Worm (Caenorhabditis elegans) whole organism, L2 larva: Measurements from ENCODE around the gene rsu-1.

Experiments used
- C34F6.9 ChIP-seq: fragments of 150-350 bp; optimal IDR thresholded peaks from 2 replicates; lab custom pipeline; 2014; ENCODE audit warnings: missing biosample characterization, missing genetic modification characterization
- F13H6.1 ChIP-seq: sonication (generic microtip); optimal IDR thresholded peaks from 2 replicates; lab custom pipeline; 2016; ENCODE audit warnings: missing genetic modification characterization, missing compliant biosample characterization
- R02D3.7 ChIP-seq: fragments of 150-350 bp; optimal IDR thresholded peaks from 2 replicates; lab custom pipeline; 2014; ENCODE audit warnings: missing biosample characterization, missing genetic modification characterization
- Y55F3AM.14 ChIP-seq: fragments of 200-800 bp; sonication (Bioruptor generic); optimal IDR thresholded peaks from 2 replicates; lab custom pipeline; 2018; ENCODE audit warnings: mild to moderate bottlenecking, missing genetic modification characterization, missing compliant biosample characterization
- alr-1 ChIP-seq: fragments of 150-350 bp; optimal IDR thresholded peaks from 2 replicates; lab custom pipeline; 2014; ENCODE audit warnings: missing biosample characterization, missing genetic modification characterization
- aly-2 ChIP-seq: fragments of 150-350 bp; optimal IDR thresholded peaks from 2 replicates; lab custom pipeline; 2014; ENCODE audit warnings: missing biosample characterization, missing genetic modification characterization
- blmp-1 ChIP-seq: sonication (generic microtip); optimal IDR thresholded peaks from 2 replicates; lab custom pipeline; 2017; ENCODE audit warnings: missing genetic modification characterization, mild to moderate bottlenecking, missing compliant biosample characterization, antibody characterized with exemption, moderate library complexity; ENCODE audit not compliant: insufficient read depth
- ceh-16 ChIP-seq: fragments of 150-350 bp; optimal IDR thresholded peaks from 2 replicates; lab custom pipeline; 2014; ENCODE audit warnings: missing biosample characterization, missing genetic modification characterization
- ceh-82 ChIP-seq: fragments of 150-350 bp; optimal IDR thresholded peaks from 2 replicates; lab custom pipeline; 2014; ENCODE audit warnings: missing biosample characterization, missing genetic modification characterization
- crh-2 ChIP-seq: sonication (generic microtip); optimal IDR thresholded peaks from 2 replicates; lab custom pipeline; 2017; ENCODE audit warnings: missing biosample characterization, missing genetic modification characterization
- egl-27 ChIP-seq: sonication (generic microtip); optimal IDR thresholded peaks from 3 replicates; lab custom pipeline; 2017; ENCODE audit warnings: missing biosample characterization, missing genetic modification reagents, missing genetic modification characterization
- elt-1 ChIP-seq: fragments of 150-350 bp; optimal IDR thresholded peaks from 2 replicates; lab custom pipeline; 2014; ENCODE audit warnings: missing biosample characterization, missing genetic modification characterization
- fos-1 ChIP-seq: fragments of 150-350 bp; optimal IDR thresholded peaks from 2 replicates; lab custom pipeline; 2014; ENCODE audit warnings: missing biosample characterization, missing genetic modification characterization
- gmeb-1 ChIP-seq: fragments of 150-350 bp; optimal IDR thresholded peaks from 2 replicates; lab custom pipeline; 2014; ENCODE audit warnings: missing biosample characterization, missing genetic modification characterization
- lin-13 ChIP-seq: fragments of 150-350 bp; optimal IDR thresholded peaks from 2 replicates; lab custom pipeline; 2014; ENCODE audit warnings: missing biosample characterization, missing genetic modification reagents, missing genetic modification characterization
- lin-39 ChIP-seq: fragments of 150-350 bp; optimal IDR thresholded peaks from 2 replicates; lab custom pipeline; 2014; ENCODE audit warnings: missing biosample characterization, missing genetic modification reagents, missing genetic modification characterization
- lsy-2 ChIP-seq, 2 experiments: fragments of 150-350 bp in 1 of 2; sonication (generic microtip) in 1 of 2; optimal IDR thresholded peaks; 2 replicates each; lab custom pipeline; 2014 to 2017; ENCODE audit warnings: missing biosample characterization in 2 of 2, missing genetic modification characterization in 2 of 2
- mab-5 ChIP-seq: fragments of 150-350 bp; optimal IDR thresholded peaks from 2 replicates; lab custom pipeline; 2014; ENCODE audit warnings: missing biosample characterization, missing genetic modification characterization
- mdl-1 ChIP-seq, 2 experiments: fragments of 150-350 bp in 1 of 2; sonication (generic microtip) in 1 of 2; optimal IDR thresholded peaks; 2 replicates each; lab custom pipeline; 2017; ENCODE audit warnings: missing biosample characterization in 2 of 2, missing genetic modification characterization in 2 of 2
- nhr-10 ChIP-seq: sonication (generic microtip); optimal IDR thresholded peaks from 2 replicates; lab custom pipeline; 2017; ENCODE audit warnings: missing biosample characterization, missing genetic modification characterization
- nhr-11 ChIP-seq: fragments of 150-350 bp; optimal IDR thresholded peaks from 2 replicates; lab custom pipeline; 2014; ENCODE audit warnings: missing biosample characterization, missing genetic modification characterization
- nhr-12 ChIP-seq: fragments of 150-350 bp; optimal IDR thresholded peaks from 2 replicates; lab custom pipeline; 2014; ENCODE audit warnings: missing biosample characterization, missing genetic modification characterization
- nhr-129 ChIP-seq: fragments of 150-350 bp; optimal IDR thresholded peaks from 2 replicates; lab custom pipeline; 2014; ENCODE audit warnings: missing biosample characterization, missing genetic modification characterization
- nhr-21 ChIP-seq: fragments of 150-350 bp; optimal IDR thresholded peaks from 2 replicates; lab custom pipeline; 2014; ENCODE audit warnings: missing biosample characterization, missing genetic modification characterization
- nhr-237 ChIP-seq: fragments of 150-350 bp; optimal IDR thresholded peaks from 2 replicates; lab custom pipeline; 2014; ENCODE audit warnings: missing biosample characterization, missing genetic modification characterization
- nhr-25 ChIP-seq: fragments of 150-350 bp; sonication (generic microtip); optimal IDR thresholded peaks from 3 replicates; lab custom pipeline; 2014; ENCODE audit warnings: missing biosample characterization, missing genetic modification characterization
- nhr-6 ChIP-seq: fragments of 150-350 bp; optimal IDR thresholded peaks from 2 replicates; lab custom pipeline; 2014; ENCODE audit warnings: missing biosample characterization, missing genetic modification characterization
- nhr-77 ChIP-seq: fragments of 150-350 bp; optimal IDR thresholded peaks from 2 replicates; lab custom pipeline; 2014; ENCODE audit warnings: missing biosample characterization, missing genetic modification characterization
- peb-1 ChIP-seq: fragments of 150-350 bp; optimal IDR thresholded peaks from 2 replicates; lab custom pipeline; 2014; ENCODE audit warnings: missing biosample characterization, missing genetic modification characterization
- sem-4 ChIP-seq: fragments of 150-350 bp; optimal IDR thresholded peaks from 2 replicates; lab custom pipeline; 2014; ENCODE audit warnings: missing biosample characterization, missing genetic modification reagents, missing genetic modification characterization
- skn-1 ChIP-seq: sonication (generic microtip); optimal IDR thresholded peaks from 2 replicates; lab custom pipeline; 2017; ENCODE audit warnings: missing biosample characterization, missing genetic modification characterization
- sma-3 ChIP-seq: sonication (generic microtip); optimal IDR thresholded peaks from 2 replicates; lab custom pipeline; 2016; ENCODE audit warnings: missing genetic modification reagents, missing genetic modification characterization, missing compliant biosample characterization
- sma-9 ChIP-seq, 2 experiments: fragments of 150-350 bp in 1 of 2; sonication (generic microtip) in 1 of 2; optimal IDR thresholded peaks; 2 replicates each; lab custom pipeline; 2014 to 2016; ENCODE audit warnings: missing genetic modification characterization in 2 of 2, mild to moderate bottlenecking in 1 of 2, missing biosample characterization in 1 of 2, missing compliant biosample characterization in 1 of 2, missing genetic modification reagents in 1 of 2, moderate library complexity in 1 of 2
- unc-55 ChIP-seq: fragments of 150-350 bp; sonication (generic microtip); optimal IDR thresholded peaks from 3 replicates; lab custom pipeline; 2014; ENCODE audit warnings: missing biosample characterization, missing genetic modification reagents, missing genetic modification characterization
- unc-62 ChIP-seq: fragments of 150-350 bp; optimal IDR thresholded peaks from 2 replicates; lab custom pipeline; 2014; ENCODE audit warnings: missing biosample characterization, missing genetic modification reagents, missing genetic modification characterization
- ztf-11 ChIP-seq: sonication (generic microtip); optimal IDR thresholded peaks from 2 replicates; lab custom pipeline; 2017; ENCODE audit warnings: missing biosample characterization, missing genetic modification characterization
- ztf-4 ChIP-seq: fragments of 150-350 bp; optimal IDR thresholded peaks from 2 replicates; lab custom pipeline; 2014; ENCODE audit warnings: missing biosample characterization, missing genetic modification characterization

rsu-1 gene

ce11 chrIII:3471403-3472053, at the start of gene rsu-1:
rsu-1 (plus strand) TSS chrIII:3472003.
- TF ChIP-seq fos-1 (peak; percentile 78), egl-27 (peak; percentile 28), lsy-2 (tag; optimal IDR thresholded peaks at IDR 0.05; lab: Kevin White, UChicago) (peak; percentile 33 to 67), skn-1 (tag; lab: Kevin White, UChicago) (no peak), nhr-10 (tag; lab: Kevin White, UChicago) (no peak), sma-3 (GFP tag; lab: Kevin White, UChicago) (peak; percentile 58), blmp-1 (tag; lab: Kevin White, UChicago) (peak; percentile 74), F13H6.1 (tag; lab: Kevin White, UChicago) (peak; percentile 85), unc-55 (peak; percentile 49), nhr-12 (tag; lab: Kevin White, UChicago) (no peak), nhr-25 (peak; percentile 72), ztf-11 (no peak), nhr-21 (tag; lab: Kevin White, UChicago) (peak; percentile 31), nhr-129 (tag; lab: Kevin White, UChicago) (peak; percentile 77), sma-9 (GFP tag; optimal IDR thresholded peaks at IDR 0.05; lab: Kevin White, UChicago) (peak; percentile 59), sma-9 (tag; optimal IDR thresholded peaks at IDR 0.05; lab: Kevin White, UChicago) (no peak), crh-2 (tag; lab: Kevin White, UChicago) (peak; percentile 50), lin-13 (peak; percentile 19), alr-1 (no peak), C34F6.9 (tag; lab: Kevin White, UChicago) (peak; percentile 75), gmeb-1 (peak; percentile 15), nhr-6 (peak; percentile 56), peb-1 (tag; lab: Kevin White, UChicago) (no peak), sem-4 (tag; lab: Kevin White, UChicago) (peak; percentile 34)

- no peak for TF ChIP-seq fos-1
- no peak for TF ChIP-seq lin-13
- TF ChIP-seq ceh-82 (tag; lab: Kevin White, UChicago) = no peak
Observed at ce11 chrIII:3423924-3424323, 47.9 kb upstream of the rsu-1 start.

ce11 chrIII:3425438-3425837, 46.4 kb upstream of the rsu-1 start, which contains the start of gene metl-18:
metl-18 (plus strand) TSS chrIII:3425738.
- no peak for TF ChIP-seq unc-62 (GFP tag; lab: Kevin White, UChicago)
- no peak for TF ChIP-seq mab-5 (tag; lab: Kevin White, UChicago)
- TF ChIP-seq ztf-11 = no peak
- no peak for TF ChIP-seq R02D3.7 (tag; lab: Kevin White, UChicago)
- no peak for TF ChIP-seq nhr-21 (tag; lab: Kevin White, UChicago)
- TF ChIP-seq crh-2 (tag; lab: Kevin White, UChicago) = no peak
- no peak for TF ChIP-seq mdl-1 (tag; optimal IDR thresholded peaks at IDR 0.05; lab: Kevin White, UChicago)
- TF ChIP-seq elt-1 (tag; lab: Kevin White, UChicago) = no peak
- TF ChIP-seq nhr-10 (tag; lab: Kevin White, UChicago) = no peak

ce11 chrIII:3426741-3427140, 45.1 kb upstream of the rsu-1 start:
- no peak for TF ChIP-seq mab-5 (tag; lab: Kevin White, UChicago)
- no peak for TF ChIP-seq crh-2 (tag; lab: Kevin White, UChicago)
- TF ChIP-seq lsy-2 (tag; optimal IDR thresholded peaks at IDR 0.05; lab: Kevin White, UChicago) = no peak
- TF ChIP-seq egl-27 = no peak
- TF ChIP-seq nhr-11 (tag; lab: Kevin White, UChicago) = no peak

ce11 chrIII:3428574-3428973, 43.2 kb upstream of the rsu-1 start:
- no peak for TF ChIP-seq crh-2 (tag; lab: Kevin White, UChicago)
- TF ChIP-seq fos-1 = no peak
- no peak for TF ChIP-seq Y55F3AM.14 (GFP tag; lab: Kevin White, UChicago)
- TF ChIP-seq mdl-1 (tag; optimal IDR thresholded peaks at IDR 0.05; lab: Kevin White, UChicago) = no peak
- TF ChIP-seq lsy-2 (tag; optimal IDR thresholded peaks at IDR 0.05; lab: Kevin White, UChicago) = no peak
- no peak for TF ChIP-seq ztf-4 (tag; lab: Kevin White, UChicago)
- TF ChIP-seq nhr-25 = no peak
- TF ChIP-seq ceh-16 (tag; lab: Kevin White, UChicago) = no peak
- no peak for TF ChIP-seq gmeb-1
- TF ChIP-seq nhr-77 = no peak
- TF ChIP-seq nhr-237 = no peak
- no peak for TF ChIP-seq aly-2 (tag; lab: Kevin White, UChicago)
- TF ChIP-seq lin-39 = no peak
- no peak for TF ChIP-seq nhr-10 (tag; lab: Kevin White, UChicago)
- TF ChIP-seq egl-27 = no peak
- no peak for TF ChIP-seq alr-1
- TF ChIP-seq nhr-129 (tag; lab: Kevin White, UChicago) = no peak
